Fruit fly (Drosophila melanogaster) whole organism, wandering third instar larva: ENCODE results near the gene Sfp24Bd.

Source experiments
- Abd-B ChIP-seq: fragments of >200 bp; optimal IDR thresholded peaks from 2 replicates; lab custom pipeline; 2017; ENCODE audit warnings: missing biosample characterization, missing genetic modification characterization
- CrebA ChIP-seq: fragments of 200-800 bp; sonication (Bioruptor generic); optimal IDR thresholded peaks from 2 replicates; lab custom pipeline; 2016; ENCODE audit warnings: missing biosample characterization, mild to moderate bottlenecking, missing genetic modification characterization, borderline replicate concordance
- Dfd ChIP-seq: fragments of >200 bp; optimal IDR thresholded peaks from 2 replicates; lab custom pipeline; 2017; ENCODE audit warnings: missing biosample characterization, missing genetic modification characterization
- Hnf4 ChIP-seq: fragments of 200-800 bp; sonication (Bioruptor generic); optimal IDR thresholded peaks from 2 replicates; lab custom pipeline; 2016; ENCODE audit warnings: missing biosample characterization, mild to moderate bottlenecking, missing genetic modification characterization
- Mio ChIP-seq: sonication (Bioruptor generic); optimal IDR thresholded peaks from 2 replicates; lab custom pipeline; 2016; ENCODE audit warnings: missing biosample characterization, missing genetic modification characterization
- Sp1 ChIP-seq: fragments of 200-800 bp; sonication (Bioruptor generic); optimal IDR thresholded peaks from 3 replicates; lab custom pipeline; 2019; ENCODE audit warnings: missing biosample characterization, mild to moderate bottlenecking, missing genetic modification characterization, moderate library complexity
- h ChIP-seq: fragments of 200-800 bp; sonication (Bioruptor generic); optimal IDR thresholded peaks from 3 replicates; lab custom pipeline; 2016; ENCODE audit warnings: missing biosample characterization, mild to moderate bottlenecking, missing genetic modification characterization
- psq ChIP-seq: fragments of 200-800 bp; sonication (Bioruptor generic); optimal IDR thresholded peaks from 3 replicates; lab custom pipeline; 2017; ENCODE audit warnings: missing biosample characterization, mild to moderate bottlenecking, missing genetic modification characterization, moderate library complexity
- rgr ChIP-seq: fragments of 200-800 bp; sonication (Bioruptor generic); optimal IDR thresholded peaks from 3 replicates; lab custom pipeline; 2016; ENCODE audit warnings: missing biosample characterization, mild to moderate bottlenecking, missing genetic modification characterization
- sv ChIP-seq: fragments of 200-800 bp; sonication (Bioruptor generic); optimal IDR thresholded peaks from 3 replicates; lab custom pipeline; 2016; ENCODE audit warnings: missing biosample characterization, missing genetic modification characterization
- woc ChIP-seq: sonication (Bioruptor generic); optimal IDR thresholded peaks from 2 replicates; lab custom pipeline; 2016; ENCODE audit warnings: missing biosample characterization, mild to moderate bottlenecking, missing genetic modification characterization

DNA sequence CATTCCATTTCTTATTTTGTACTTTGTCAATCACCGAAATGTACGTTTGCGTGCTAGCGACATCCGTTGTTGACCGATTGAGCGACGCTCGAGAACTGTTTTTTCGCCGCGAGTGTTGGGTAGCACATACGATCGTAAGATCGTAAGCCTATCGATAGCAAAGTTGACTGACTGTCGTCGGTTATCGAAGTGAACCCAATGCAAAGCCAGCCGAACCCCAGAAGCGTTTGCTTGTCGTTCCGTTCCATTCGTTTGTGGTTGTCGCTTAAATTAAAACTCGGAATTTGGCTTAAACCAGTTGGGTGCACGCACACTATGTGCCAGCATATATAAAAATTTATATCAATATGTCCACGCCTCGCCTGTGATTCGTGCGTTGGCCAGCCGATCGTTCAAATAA lies 22.9 kb downstream of the Sfp24Bd start:
- TF ChIP-seq Abd-B (GFP tag; lab: Kevin White, UChicago) (no peak), rgr (GFP tag; lab: Kevin White, UChicago) (no peak), Mio (no peak), Sp1 (GFP tag; lab: Kevin White, UChicago) (no peak), psq (GFP tag; lab: Kevin White, UChicago) (no peak), CrebA (GFP tag; lab: Kevin White, UChicago) (no peak), woc (GFP tag; lab: Kevin White, UChicago) (no peak), sv (GFP tag; lab: Kevin White, UChicago) (no peak), Hnf4 (no peak), h (GFP tag; lab: Kevin White, UChicago) (no peak), Dfd (GFP tag; lab: Kevin White, UChicago) (no peak)
